Worm (Caenorhabditis elegans) whole organism, late embryonic: ENCODE measurements around the gene irld-33.

Experiments used
- ama-1 ChIP-seq: fragments of 150-350 bp; optimal IDR thresholded peaks from 2 replicates; lab custom pipeline; 2014
- ceh-2 ChIP-seq: sonication (generic microtip); optimal IDR thresholded peaks from 2 replicates; lab custom pipeline; 2016; ENCODE audit warnings: missing genotype, missing genetic modification characterization, missing compliant biosample characterization
- ceh-22 ChIP-seq: sonication (generic microtip); optimal IDR thresholded peaks from 2 replicates; lab custom pipeline; 2017; ENCODE audit warnings: missing biosample characterization, missing genetic modification characterization
- che-1 ChIP-seq: sonication (generic microtip); optimal IDR thresholded peaks from 2 replicates; lab custom pipeline; 2016; ENCODE audit warnings: mild to moderate bottlenecking, missing genetic modification characterization, missing compliant biosample characterization
- hlh-8 ChIP-seq: sonication (generic microtip); optimal IDR thresholded peaks from 2 replicates; lab custom pipeline; 2016; ENCODE audit warnings: missing genotype, missing genetic modification characterization, missing compliant biosample characterization
- odd-2 ChIP-seq: sonication (generic microtip); optimal IDR thresholded peaks from 2 replicates; lab custom pipeline; 2017; ENCODE audit warnings: antibody characterized with exemption, mild to moderate bottlenecking, missing genetic modification characterization, missing compliant biosample characterization
- pag-3 ChIP-seq: sonication (generic microtip); optimal IDR thresholded peaks from 2 replicates; lab custom pipeline; 2016; ENCODE audit warnings: missing compliant biosample characterization, missing genetic modification characterization, borderline replicate concordance
- pat-9 ChIP-seq: fragments of 200-800 bp; sonication (Bioruptor generic); optimal IDR thresholded peaks from 2 replicates; lab custom pipeline; 2018; ENCODE audit warnings: mild to moderate bottlenecking, missing genetic modification characterization, moderate library complexity, missing compliant biosample characterization
- pqm-1 ChIP-seq: sonication (generic microtip); optimal IDR thresholded peaks from 2 replicates; lab custom pipeline; 2016; ENCODE audit warnings: missing genetic modification characterization, missing compliant biosample characterization

DNA sequence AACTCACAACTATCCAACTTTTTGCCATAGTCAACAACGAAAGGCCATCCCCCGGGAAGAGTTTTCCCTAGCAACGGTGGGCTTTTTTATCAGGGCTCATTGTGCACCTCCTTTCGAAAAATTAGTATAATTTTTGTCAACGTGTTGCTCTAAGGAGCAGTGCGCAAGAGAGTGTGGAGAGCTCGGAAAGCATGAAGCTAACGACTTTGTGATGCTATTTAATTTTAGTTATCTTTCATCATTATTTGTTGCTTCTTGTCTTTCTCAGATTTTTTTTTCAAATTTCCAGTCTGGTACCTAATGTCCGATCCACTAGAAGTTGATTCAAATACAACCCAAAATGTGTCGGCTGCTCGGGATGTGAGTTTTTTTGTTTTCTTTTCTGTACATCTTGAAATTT, 8.7 kb upstream of the irld-33 start, which contains the start of gene ceh-81:
- TF ChIP-seq ama-1 (lab: Kevin White, UChicago) = no peak
- TF ChIP-seq ceh-2 (tag; lab: Kevin White, UChicago) = no peak
- TF ChIP-seq pat-9 (tag; lab: Kevin White, UChicago) = no peak
- no peak for TF ChIP-seq che-1 (tag; lab: Kevin White, UChicago)
- no peak for TF ChIP-seq pag-3 (tag; lab: Kevin White, UChicago)
- no peak for TF ChIP-seq odd-2 (tag; lab: Kevin White, UChicago)
- TF ChIP-seq hlh-8 = no peak
- TF ChIP-seq ceh-22 (tag; lab: Kevin White, UChicago) = no peak
- no peak for TF ChIP-seq pqm-1 (tag; lab: Kevin White, UChicago)
